ENCODE assay signal across 2 fruit fly cellular contexts in the genomic region with DNA sequence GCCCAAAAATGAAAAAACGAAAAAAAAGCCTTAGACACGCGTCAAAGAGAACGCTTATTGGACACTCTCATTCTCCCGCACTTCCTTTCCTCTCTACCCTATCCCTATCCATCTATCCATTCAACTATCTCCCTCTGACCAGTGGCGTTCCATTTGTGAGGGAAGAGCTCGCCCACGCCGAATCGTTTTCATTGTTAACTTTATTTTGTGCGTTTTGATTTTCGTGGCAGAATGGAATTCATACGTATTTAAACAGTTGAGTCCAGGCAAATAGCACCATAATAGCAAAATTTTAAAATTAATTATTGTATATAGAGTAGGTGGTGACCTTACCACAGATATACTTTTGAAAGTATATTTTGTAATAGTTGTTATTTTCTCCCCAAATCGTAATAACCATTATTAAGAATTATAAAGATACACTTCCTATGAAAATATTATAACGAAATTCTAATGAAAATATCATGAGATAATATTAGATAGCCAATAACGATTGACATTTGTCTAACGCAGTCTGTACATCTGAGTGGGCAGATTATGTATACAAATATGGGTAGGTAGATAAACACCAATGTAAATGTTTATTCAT.
TF ChIP-seq lines count a peak whose summit lies in the region.

No protein-coding gene starts in this region.

TF ChIP-seq in whole organism, embryonic, 481 proteins besides CTCF, POLR2A, EP300 and RAD21 (continued from another document and continues in another):
- TF ChIP-seq D19B (GFP tag; optimal IDR thresholded peaks at IDR 0.05; lab: Kevin White, UChicago) (peak; percentile 58), CG18599 (GFP tag; optimal IDR thresholded peaks at IDR 0.05; lab: Kevin White, UChicago) (peak; percentile 87), CG9215 (GFP tag; IDR thresholded peaks at IDR 0.05; lab: Robert Waterston, UW) (peak; percentile 65), Doc2 (GFP tag; IDR thresholded peaks at IDR 0.05; lab: Robert Waterston, UW) (no peak), dati (GFP tag; IDR thresholded peaks at IDR 0.05; lab: Robert Waterston, UW) (no peak), CG17568 (GFP tag; optimal IDR thresholded peaks at IDR 0.05; lab: Kevin White, UChicago) (peak; percentile 50), ems (GFP tag; optimal IDR thresholded peaks at IDR 0.05; lab: Kevin White, UChicago) (no peak), pho (GFP tag; optimal IDR thresholded peaks at IDR 0.05; lab: Kevin White, UChicago) (no peak), tup (GFP tag; optimal IDR thresholded peaks at IDR 0.05; lab: Kevin White, UChicago) (no peak), mld (GFP tag; IDR thresholded peaks at IDR 0.05; lab: Robert Waterston, UW; ENCODE audit: partially characterized antibody) (no peak), Oaz (GFP tag; IDR thresholded peaks at IDR 0.05; lab: Robert Waterston, UW) (0 out of 2 replicates have a peak, but pooled peaks have one; percentile 32), dmrt11E (tag; optimal IDR thresholded peaks at IDR 0.05; lab: Kevin White, UChicago) (no peak), gsb (GFP tag; IDR thresholded peaks at IDR 0.05; lab: Robert Waterston, UW) (no peak; the same call in 1 of the 2 replicates), CG8359 (GFP tag; optimal IDR thresholded peaks at IDR 0.05; lab: Kevin White, UChicago; ENCODE audit: borderline replicate concordance) (no peak), org-1 (GFP tag; optimal IDR thresholded peaks at IDR 0.05; lab: Kevin White, UChicago) (peak; percentile 70), CG11560 (tag; IDR thresholded peaks at IDR 0.05; lab: Robert Waterston, UW) (no peak), MESR4 (GFP tag; optimal IDR thresholded peaks at IDR 0.05; lab: Kevin White, UChicago) (no peak), D (optimal IDR thresholded peaks at IDR 0.05; lab: Kevin White, UChicago) (no peak), D (GFP tag; optimal IDR thresholded peaks at IDR 0.05; lab: Kevin White, UChicago) (no peak), Hmr (GFP tag; optimal IDR thresholded peaks at IDR 0.05; lab: Kevin White, UChicago) (peak; percentile 90), CG18262 (tag; optimal IDR thresholded peaks at IDR 0.05; lab: Kevin White, UChicago) (peak; percentile 61), Camta (GFP tag; optimal IDR thresholded peaks at IDR 0.05; lab: Kevin White, UChicago) (no peak), z (GFP tag; IDR thresholded peaks at IDR 0.05; lab: Robert Waterston, UW) (no peak), mam (GFP tag; optimal IDR thresholded peaks at IDR 0.05; lab: Kevin White, UChicago) (peak; percentile 34), Asciz (GFP tag; optimal IDR thresholded peaks at IDR 0.05; lab: Kevin White, UChicago) (peak; percentile 36), CG13624 (GFP tag; optimal IDR thresholded peaks at IDR 0.05; lab: Kevin White, UChicago) (no peak), CG4854 (GFP tag; optimal IDR thresholded peaks at IDR 0.05; lab: Kevin White, UChicago) (peak; percentile 1), CG5953 (GFP tag; IDR thresholded peaks at IDR 0.05; lab: Robert Waterston, UW) (no peak; the same call in 1 of the 2 replicates), CG7928 (GFP tag; optimal IDR thresholded peaks at IDR 0.05; lab: Kevin White, UChicago) (peak; percentile 58), Rx (GFP tag; IDR thresholded peaks at IDR 0.05; lab: Robert Waterston, UW) (no peak), wdn (GFP tag; IDR thresholded peaks at IDR 0.05; lab: Robert Waterston, UW) (peak; percentile 64; the same call in 1 of the 2 replicates), CG2889 (GFP tag; IDR thresholded peaks at IDR 0.05; lab: Robert Waterston, UW) (peak; percentile 17; the same call in 1 of the 3 replicates), CrebB (tag; optimal IDR thresholded peaks at IDR 0.05; lab: Kevin White, UChicago) (peak; percentile 20), CG9876 (GFP tag; optimal IDR thresholded peaks at IDR 0.05; lab: Kevin White, UChicago) (no peak), grn (GFP tag; optimal IDR thresholded peaks at IDR 0.05; lab: Kevin White, UChicago) (no peak), usp (GFP tag; optimal IDR thresholded peaks at IDR 0.05; lab: Kevin White, UChicago) (no peak), CG10267 (tag; optimal IDR thresholded peaks at IDR 0.05; lab: Kevin White, UChicago) (peak; percentile 58), Hand (GFP tag; optimal IDR thresholded peaks at IDR 0.05; lab: Kevin White, UChicago) (peak; percentile 75), CG11695 (GFP tag; IDR thresholded peaks at IDR 0.05; lab: Robert Waterston, UW) (peak; percentile 77), CG13296 (GFP tag; optimal IDR thresholded peaks at IDR 0.05; lab: Kevin White, UChicago) (peak; percentile 86), cg (GFP tag; optimal IDR thresholded peaks at IDR 0.05; lab: Kevin White, UChicago) (no peak), CG33557 (GFP tag; optimal IDR thresholded peaks at IDR 0.05; lab: Kevin White, UChicago) (no peak), Usf (GFP tag; optimal IDR thresholded peaks at IDR 0.05; lab: Kevin White, UChicago) (peak; percentile 26), Atf-2 (GFP tag; optimal IDR thresholded peaks at IDR 0.05; lab: Kevin White, UChicago) (no peak), CG2875 (GFP tag; optimal IDR thresholded peaks at IDR 0.05; lab: Kevin White, UChicago) (no peak), chif (GFP tag; optimal IDR thresholded peaks at IDR 0.05; lab: Kevin White, UChicago) (no peak), CG13287 (GFP tag; IDR thresholded peaks at IDR 0.05; lab: Robert Waterston, UW; ENCODE audit: partially characterized antibody) (peak; percentile 2; the same call in 1 of the 2 replicates), Gug (GFP tag; IDR thresholded peaks at IDR 0.05; lab: Robert Waterston, UW) (no peak), slbo (GFP tag; IDR thresholded peaks at IDR 0.05; lab: Robert Waterston, UW) (peak; percentile 85), CG11504 (tag; optimal IDR thresholded peaks at IDR 0.05; lab: Kevin White, UChicago) (peak; percentile 84), Mrtf (GFP tag; IDR thresholded peaks at IDR 0.05; lab: Robert Waterston, UW) (no peak), Eip74EF (GFP tag; optimal IDR thresholded peaks at IDR 0.05; lab: Kevin White, UChicago) (peak in 1 of 2 experiments; percentile 49), Rfx (GFP tag; IDR thresholded peaks at IDR 0.05; lab: Robert Waterston, UW) (peak; percentile 79), ind (GFP tag; optimal IDR thresholded peaks at IDR 0.05; lab: Kevin White, UChicago) (peak; percentile 61), CG10209 (GFP tag; optimal IDR thresholded peaks at IDR 0.05; lab: Kevin White, UChicago) (peak; percentile 69), CG11085 (GFP tag; IDR thresholded peaks at IDR 0.05; lab: Robert Waterston, UW) (no peak), Mad (GFP tag; optimal IDR thresholded peaks at IDR 0.05; lab: Kevin White, UChicago) (no peak), da (GFP tag; optimal IDR thresholded peaks at IDR 0.05; lab: Kevin White, UChicago) (no peak), GATAe (GFP tag; conservative IDR thresholded peaks at IDR 0.05; lab: Robert Waterston, UW) (no peak), schlank (tag; optimal IDR thresholded peaks at IDR 0.05; lab: Kevin White, UChicago) (peak; percentile 39), crol (GFP tag; IDR thresholded peaks at IDR 0.05; lab: Robert Waterston, UW) (peak; percentile 94), CG17361 (GFP tag; IDR thresholded peaks at IDR 0.05; lab: Robert Waterston, UW) (peak; percentile 48; the same call in 1 of the 3 replicates)

TF ChIP-seq in whole organism, prepupa, 60 proteins besides CTCF, POLR2A, EP300 and RAD21 (continued from another document):
- TF ChIP-seq CG15336 (GFP tag; IDR thresholded peaks at IDR 0.05; lab: Robert Waterston, UW), result no peak
- TF ChIP-seq CG8119 (GFP tag; IDR thresholded peaks at IDR 0.05; lab: Robert Waterston, UW), result no peak
- TF ChIP-seq CG6163 (GFP tag; IDR thresholded peaks at IDR 0.05; lab: Robert Waterston, UW), result no peak
- peak; percentile 26 for TF ChIP-seq esn (GFP tag; optimal IDR thresholded peaks at IDR 0.05; lab: Kevin White, UChicago)
- no peak for TF ChIP-seq CG11762 (GFP tag; optimal IDR thresholded peaks at IDR 0.05; lab: Kevin White, UChicago; ENCODE audit: insufficient read depth)
- peak; percentile 14 for TF ChIP-seq CG31627 (GFP tag; optimal IDR thresholded peaks at IDR 0.05; lab: Kevin White, UChicago)
- TF ChIP-seq Ets21C (GFP tag; optimal IDR thresholded peaks at IDR 0.05; lab: Kevin White, UChicago), result no peak
- TF ChIP-seq CG10631 (GFP tag; optimal IDR thresholded peaks at IDR 0.05; lab: Kevin White, UChicago), result peak; percentile 3
- no peak for TF ChIP-seq achi (GFP tag; optimal IDR thresholded peaks at IDR 0.05; lab: Kevin White, UChicago)
